Fruit fly (Drosophila melanogaster) whole organism, embryonic: ENCODE results near the gene CG12012.

Experiments used
- Antp ChIP-seq: fragments of 200-800 bp; sonication (Bioruptor generic); optimal IDR thresholded peaks from 3 replicates; lab custom pipeline; 2016; ENCODE audit warnings: missing biosample characterization, missing genetic modification characterization
- Atf6 ChIP-seq: fragments of 200-800 bp; sonication (Bioruptor generic); IDR thresholded peaks from 2 replicates; pipeline ENCODE4 v1.3.6; 2022; ENCODE audit warnings: missing biosample characterization, missing genetic modification characterization
- C15 ChIP-seq: fragments of 200-800 bp; sonication (Bioruptor generic); IDR thresholded peaks from 3 replicates; pipeline ENCODE4 v1.3.6; 2022; ENCODE audit warnings: missing biosample characterization, missing genetic modification characterization
- CG10147 ChIP-seq: fragments of 200-800 bp; sonication (Bioruptor generic); optimal IDR thresholded peaks from 2 replicates; lab custom pipeline; 2019; ENCODE audit warnings: missing biosample characterization, mild to moderate bottlenecking, missing genetic modification characterization, moderate library complexity
- CG13287 ChIP-seq: fragments of 200-800 bp; sonication (Bioruptor generic); IDR thresholded peaks from 2 replicates; pipeline ENCODE4 v1.3.6; 2022; ENCODE audit warnings: missing biosample characterization, missing genetic modification characterization; ENCODE audit not compliant: partially characterized antibody
- CG17568 ChIP-seq: fragments of 200-800 bp; sonication (Bioruptor generic); optimal IDR thresholded peaks from 2 replicates; lab custom pipeline; 2018; ENCODE audit warnings: missing biosample characterization, mild to moderate bottlenecking, missing genetic modification characterization, moderate library complexity
- CG17612 ChIP-seq: fragments of 200-800 bp; sonication (Bioruptor generic); IDR thresholded peaks from 2 replicates; pipeline ENCODE4 v1.3.6; 2022; ENCODE audit warnings: missing biosample characterization, missing genetic modification characterization
- CG17829 ChIP-seq: fragments of 200-800 bp; optimal IDR thresholded peaks from 2 replicates; lab custom pipeline; 2019; ENCODE audit warnings: missing biosample characterization, mild to moderate bottlenecking, missing genetic modification characterization, moderate library complexity
- CG2129 ChIP-seq: fragments of 200-800 bp; sonication (Bioruptor generic); IDR thresholded peaks from 2 replicates; pipeline ENCODE4 v1.3.6; 2022; ENCODE audit warnings: missing biosample characterization, missing genetic modification characterization; ENCODE audit not compliant: partially characterized antibody
- CG2712 ChIP-seq: fragments of 200-800 bp; optimal IDR thresholded peaks from 3 replicates; lab custom pipeline; 2019; ENCODE audit warnings: missing biosample characterization, mild to moderate bottlenecking, missing genetic modification characterization, moderate library complexity
- CG34224 ChIP-seq: fragments of 200-800 bp; sonication (Bioruptor generic); IDR thresholded peaks from 3 replicates; pipeline ENCODE4 v1.3.6; 2022; ENCODE audit warnings: missing biosample characterization, missing genetic modification characterization; ENCODE audit not compliant: partially characterized antibody
- CG6791 ChIP-seq: fragments of 200-800 bp; sonication (Bioruptor generic); IDR thresholded peaks from 3 replicates; pipeline ENCODE4 v1.3.6; 2022; ENCODE audit warnings: missing biosample characterization, missing genetic modification characterization; ENCODE audit not compliant: partially characterized antibody
- CG9817 ChIP-seq: fragments of 200-800 bp; sonication (Bioruptor generic); optimal IDR thresholded peaks from 2 replicates; lab custom pipeline; 2018; ENCODE audit warnings: missing biosample characterization, mild to moderate bottlenecking, missing genetic modification characterization, moderate library complexity
- Doc3 ChIP-seq: fragments of 200-800 bp; sonication (Bioruptor generic); IDR thresholded peaks from 3 replicates; pipeline ENCODE4 v1.3.6; 2022; ENCODE audit warnings: missing biosample characterization, missing genetic modification characterization; ENCODE audit not compliant: partially characterized antibody
- Dp ChIP-seq: fragments of 200-800 bp; sonication (Bioruptor generic); optimal IDR thresholded peaks from 2 replicates; lab custom pipeline; 2018; ENCODE audit warnings: missing biosample characterization, mild to moderate bottlenecking, missing genetic modification characterization, moderate library complexity
- E2f1 ChIP-seq: fragments of 200-800 bp; sonication (Bioruptor generic); IDR thresholded peaks from 2 replicates; pipeline ENCODE4 v1.3.6; 2022; ENCODE audit warnings: missing biosample characterization, missing genetic modification characterization
- E2f2 ChIP-seq: fragments of 200-800 bp; sonication (Bioruptor generic); IDR thresholded peaks from 2 replicates; pipeline ENCODE4 v1.3.6; 2022; ENCODE audit warnings: missing biosample characterization, missing genetic modification characterization
- Eip74EF ChIP-seq, 2 experiments: fragments of 200-800 bp in 1 of 2; fragments of >200 bp in 1 of 2; sonication (Bioruptor generic) in 1 of 2; optimal IDR thresholded peaks; 2 replicates each; lab custom pipeline; 2017 to 2019; ENCODE audit warnings: missing biosample characterization in 2 of 2, missing genetic modification characterization in 2 of 2, mild to moderate bottlenecking in 1 of 2, moderate library complexity in 1 of 2
- Ets65A ChIP-seq: fragments of 200-800 bp; sonication (Bioruptor generic); peaks from one replicate; lab custom pipeline; 2016; ENCODE audit warnings: missing biosample characterization, missing genetic modification characterization
- H2.0 ChIP-seq: fragments of 200-800 bp; sonication (Bioruptor generic); IDR thresholded peaks from 2 replicates; pipeline ENCODE4 v1.3.6; 2022; ENCODE audit warnings: missing biosample characterization, missing genetic modification characterization
- HLH4C ChIP-seq: fragments of 200-800 bp; sonication (Bioruptor generic); IDR thresholded peaks from 3 replicates; pipeline ENCODE4 v1.3.6; 2022; ENCODE audit warnings: missing biosample characterization, missing genetic modification characterization; ENCODE audit not compliant: partially characterized antibody
- Hsf ChIP-seq: fragments of 200-800 bp; sonication (Bioruptor generic); optimal IDR thresholded peaks from 3 replicates; lab custom pipeline; 2016; ENCODE audit warnings: missing biosample characterization, missing genetic modification characterization
- MBD-R2 ChIP-seq: fragments of 200-800 bp; sonication (Bioruptor generic); IDR thresholded peaks from 2 replicates; pipeline ENCODE4 v1.3.6; 2022; ENCODE audit warnings: missing biosample characterization, missing genetic modification characterization
- MESR4 ChIP-seq: fragments of 200-800 bp; sonication (Bioruptor generic); optimal IDR thresholded peaks from 2 replicates; lab custom pipeline; 2018; ENCODE audit warnings: missing biosample characterization, mild to moderate bottlenecking, missing genetic modification characterization, moderate library complexity
- Med ChIP-seq: fragments of 200-800 bp; sonication (Bioruptor generic); peaks from one replicate; lab custom pipeline; 2016; ENCODE audit warnings: missing biosample characterization, missing genetic modification characterization, mild to moderate bottlenecking, inconsistent platforms, moderate library complexity
- Neu2 ChIP-seq: fragments of 200-800 bp; sonication (Bioruptor generic); optimal IDR thresholded peaks from 3 replicates; lab custom pipeline; 2016; ENCODE audit warnings: missing biosample characterization, missing genetic modification characterization, borderline replicate concordance
- NfI ChIP-seq: fragments of 200-800 bp; sonication (Bioruptor generic); optimal IDR thresholded peaks from 3 replicates; lab custom pipeline; 2018; ENCODE audit warnings: missing biosample characterization, mild to moderate bottlenecking, missing genetic modification characterization, moderate library complexity
- Rx ChIP-seq: fragments of 200-800 bp; sonication (Bioruptor generic); IDR thresholded peaks from 2 replicates; pipeline ENCODE4 v1.3.6; 2022; ENCODE audit warnings: missing biosample characterization, missing genetic modification characterization
- Scr ChIP-seq: fragments of 200-800 bp; sonication (Bioruptor generic); IDR thresholded peaks from 2 replicates; pipeline ENCODE4 v1.3.6; 2022; ENCODE audit warnings: missing biosample characterization, missing genetic modification characterization; ENCODE audit not compliant: partially characterized antibody
- Sry-δ ChIP-seq: fragments of 200-800 bp; sonication (Bioruptor generic); optimal IDR thresholded peaks from 2 replicates; lab custom pipeline; 2016; ENCODE audit warnings: missing biosample characterization, missing genetic modification characterization
- Vsx1 ChIP-seq: fragments of 200-800 bp; sonication (Bioruptor generic); optimal IDR thresholded peaks from 2 replicates; lab custom pipeline; 2017; ENCODE audit warnings: missing biosample characterization, mild to moderate bottlenecking, missing genetic modification characterization, missing genetic modification reagents
- al ChIP-seq: fragments of 200-800 bp; sonication (Bioruptor generic); IDR thresholded peaks from 2 replicates; pipeline ENCODE4 v1.3.6; 2022; ENCODE audit warnings: missing biosample characterization, missing genetic modification characterization
- bbx ChIP-seq: fragments of 200-800 bp; sonication (Bioruptor generic); IDR thresholded peaks from 2 replicates; pipeline ENCODE4 v1.3.6; 2022; ENCODE audit warnings: missing biosample characterization, missing genetic modification characterization; ENCODE audit not compliant: partially characterized antibody
- cato ChIP-seq: fragments of 200-800 bp; sonication (Bioruptor generic); optimal IDR thresholded peaks from 2 replicates; lab custom pipeline; 2016; ENCODE audit warnings: missing biosample characterization, missing genetic modification characterization, borderline replicate concordance
- caup ChIP-seq: fragments of 200-800 bp; sonication (Bioruptor generic); optimal IDR thresholded peaks from 3 replicates; lab custom pipeline; 2017; ENCODE audit warnings: missing biosample characterization, mild to moderate bottlenecking, missing genetic modification characterization, moderate library complexity; ENCODE audit not compliant: severe bottlenecking
- fd64A ChIP-seq: fragments of 200-800 bp; sonication (Bioruptor generic); optimal IDR thresholded peaks from 3 replicates; lab custom pipeline; 2018; ENCODE audit warnings: missing biosample characterization, mild to moderate bottlenecking, missing genetic modification characterization
- gfzf ChIP-seq: fragments of 200-800 bp; sonication (Bioruptor generic); optimal IDR thresholded peaks from 2 replicates; lab custom pipeline; 2016; ENCODE audit warnings: missing biosample characterization, mild to moderate bottlenecking, missing genetic modification characterization, moderate library complexity
- insv ChIP-seq, 2 experiments: fragments of 200-800 bp; sonication (Bioruptor generic); optimal IDR thresholded peaks; 3 replicates each; lab custom pipeline; 2016 to 2018; ENCODE audit warnings: missing biosample characterization in 2 of 2, missing genetic modification characterization in 2 of 2
- knrl ChIP-seq: fragments of 200-800 bp; sonication (Bioruptor generic); IDR thresholded peaks from 3 replicates; pipeline ENCODE4 v1.3.6; 2022; ENCODE audit warnings: missing biosample characterization, missing genetic modification characterization; ENCODE audit not compliant: partially characterized antibody
- nmo ChIP-seq: fragments of 200-800 bp; sonication (Bioruptor generic); optimal IDR thresholded peaks from 2 replicates; lab custom pipeline; 2018; ENCODE audit warnings: missing biosample characterization, mild to moderate bottlenecking, missing genetic modification characterization, moderate library complexity
- phol ChIP-seq: fragments of 200-800 bp; sonication (Bioruptor generic); optimal IDR thresholded peaks from 3 replicates; lab custom pipeline; 2018; ENCODE audit warnings: missing biosample characterization, mild to moderate bottlenecking, missing genetic modification characterization, moderate library complexity
- pzg ChIP-seq: fragments of 200-800 bp; sonication (Bioruptor generic); optimal IDR thresholded peaks from 3 replicates; lab custom pipeline; 2018; ENCODE audit warnings: missing biosample characterization, mild to moderate bottlenecking, missing genetic modification characterization, moderate library complexity
- sisA ChIP-seq: fragments of 200-800 bp; sonication (Bioruptor generic); IDR thresholded peaks from 2 replicates; pipeline ENCODE4 v1.3.6; 2022; ENCODE audit warnings: missing biosample characterization, missing genetic modification characterization
- sna ChIP-seq: fragments of 200-800 bp; sonication (Bioruptor generic); IDR thresholded peaks from 2 replicates; pipeline ENCODE4 v1.3.6; 2022; ENCODE audit warnings: missing biosample characterization, missing genetic modification characterization; ENCODE audit not compliant: partially characterized antibody
- ssp ChIP-seq: fragments of 200-800 bp; sonication (Bioruptor generic); IDR thresholded peaks from 2 replicates; pipeline ENCODE4 v1.3.6; 2022; ENCODE audit warnings: missing biosample characterization, missing genetic modification characterization
- trem ChIP-seq: fragments of 200-800 bp; optimal IDR thresholded peaks from 3 replicates; lab custom pipeline; 2019; ENCODE audit warnings: missing biosample characterization, mild to moderate bottlenecking, missing genetic modification characterization, moderate library complexity
- unc-4 ChIP-seq: fragments of 200-800 bp; sonication (Bioruptor generic); IDR thresholded peaks from 2 replicates; pipeline ENCODE4 v1.3.6; 2022; ENCODE audit warnings: missing biosample characterization, missing genetic modification characterization; ENCODE audit not compliant: partially characterized antibody
- zen2 ChIP-seq: fragments of 200-800 bp; sonication (Bioruptor generic); IDR thresholded peaks from 3 replicates; pipeline ENCODE4 v1.3.6; 2022; ENCODE audit warnings: missing biosample characterization, missing genetic modification characterization; ENCODE audit not compliant: partially characterized antibody

The CG12012 gene

DNA sequence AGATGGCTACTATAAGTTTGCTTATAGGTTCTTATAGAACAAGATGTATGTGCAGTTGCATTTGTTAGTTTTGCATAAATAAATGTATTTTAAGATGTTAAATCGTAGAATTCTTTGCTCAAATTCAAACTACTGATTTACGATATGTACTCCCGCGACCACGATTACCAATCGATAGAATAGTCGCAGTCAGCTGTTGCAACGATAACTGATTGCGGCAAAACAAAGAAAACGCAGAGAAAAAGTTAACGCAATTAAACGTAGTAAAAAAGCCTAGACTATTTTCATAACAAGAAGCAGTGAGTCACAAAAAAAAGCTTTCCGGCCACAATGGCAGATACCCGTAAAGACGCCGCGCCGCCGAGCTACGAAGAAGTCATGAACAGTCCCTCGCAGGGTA is at the start of gene CG12012 (continued):
- TF ChIP-seq al (GFP tag; lab: Robert Waterston, UW) (no peak), caup (GFP tag; lab: Kevin White, UChicago) (no peak), knrl (GFP tag; lab: Robert Waterston, UW) (0 out of 3 replicates have a peak, but pooled peaks have one; percentile 17), gfzf (GFP tag; lab: Kevin White, UChicago) (peak; percentile 5), sisA (GFP tag; lab: Robert Waterston, UW) (no peak), Hsf (GFP tag; lab: Kevin White, UChicago) (no peak), trem (tag; lab: Kevin White, UChicago) (no peak), E2f2 (GFP tag; lab: Robert Waterston, UW) (peak; percentile 85), CG9817 (tag; lab: Kevin White, UChicago) (no peak), Antp (no peak), zen2 (GFP tag; lab: Robert Waterston, UW) (peak; percentile 50; the same call in 1 of the 3 replicates), Sry-δ (GFP tag; lab: Kevin White, UChicago) (peak; percentile 4), insv (GFP tag; optimal IDR thresholded peaks at IDR 0.05; lab: Kevin White, UChicago) (no peak), Atf6 (GFP tag; lab: Robert Waterston, UW) (no peak), CG10147 (GFP tag; lab: Kevin White, UChicago) (no peak), CG17612 (GFP tag; lab: Robert Waterston, UW) (no peak), CG13287 (GFP tag; lab: Robert Waterston, UW) (peak; percentile 68), CG6791 (GFP tag; lab: Robert Waterston, UW) (peak; percentile 58; the same call in 2 of the 3 replicates), Dp (GFP tag; lab: Kevin White, UChicago) (peak; percentile 80), HLH4C (GFP tag; lab: Robert Waterston, UW) (peak; percentile 63), Eip74EF (GFP tag; optimal IDR thresholded peaks at IDR 0.05; lab: Kevin White, UChicago) (no peak), CG17568 (GFP tag; lab: Kevin White, UChicago) (no peak), sna (GFP tag; lab: Robert Waterston, UW) (peak; percentile 62; the same call in 1 of the 2 replicates), Doc3 (peak; percentile 38; the same call in 1 of the 3 replicates), pzg (GFP tag; lab: Kevin White, UChicago) (peak; percentile 18), nmo (GFP tag; lab: Kevin White, UChicago) (no peak), bbx (GFP tag; lab: Robert Waterston, UW) (peak; percentile 51), unc-4 (peak; percentile 37; the same call in 1 of the 2 replicates), CG2712 (tag; lab: Kevin White, UChicago) (no peak), fd64A (GFP tag; lab: Kevin White, UChicago) (no peak), MBD-R2 (GFP tag; lab: Robert Waterston, UW) (peak; percentile 43; the same call in 1 of the 2 replicates), H2.0 (no peak), E2f1 (GFP tag; lab: Robert Waterston, UW) (no peak), ssp (GFP tag; lab: Robert Waterston, UW) (no peak), NfI (GFP tag; lab: Kevin White, UChicago) (no peak), Neu2 (GFP tag; lab: Kevin White, UChicago) (peak; percentile 47), CG17829 (tag; lab: Kevin White, UChicago) (peak; percentile 13), cato (GFP tag; lab: Kevin White, UChicago) (no peak), Rx (no peak), Scr (peak; percentile 58), CG34224 (GFP tag; lab: Robert Waterston, UW) (peak; percentile 59; the same call in 1 of the 3 replicates), Med (GFP tag; lab: Kevin White, UChicago) (no peak), Vsx1 (GFP tag; lab: Kevin White, UChicago) (no peak), phol (tag; lab: Kevin White, UChicago) (no peak), CG2129 (GFP tag; lab: Robert Waterston, UW) (0 out of 2 replicates have a peak, but pooled peaks have one; percentile 14), C15 (GFP tag; lab: Robert Waterston, UW) (no peak), MESR4 (GFP tag; lab: Kevin White, UChicago) (peak; percentile 10), Ets65A (GFP tag; lab: Kevin White, UChicago) (peak; percentile 62)
